Worm (Caenorhabditis elegans): Measurements from ENCODE around the gene daf-10.

ce11 chrIV:9150175-9150574, 4.2 kb upstream of the daf-10 start, which contains the start of gene F23B2.7:
- no peak for TF ChIP-seq ztf-23 (GFP tag; IDR thresholded peaks at IDR 0.05)
- no peak for TF ChIP-seq ref-1 (GFP tag; conservative IDR thresholded peaks at IDR 0.05)
- TF ChIP-seq klf-2 (GFP tag; conservative IDR thresholded peaks at IDR 0.05) = no peak
